Fruit fly (Drosophila melanogaster) whole organism, wandering third instar larva: Measurements from ENCODE around the gene Sgs3.
A peak's percentile ranks its signal among the peaks of the same experiment; 100 is the strongest.

Experiments
- Abd-B ChIP-seq: fragments of >200 bp; optimal IDR thresholded peaks from 2 replicates; lab custom pipeline; 2017; ENCODE audit warnings: missing biosample characterization, missing genetic modification characterization
- CG32264 ChIP-seq: fragments of 200-800 bp; sonication (Bioruptor generic); optimal IDR thresholded peaks from 2 replicates; lab custom pipeline; 2016; ENCODE audit warnings: missing biosample characterization, missing genetic modification characterization
- CG9705 ChIP-seq: fragments of 200-800 bp; sonication (Bioruptor generic); optimal IDR thresholded peaks from 2 replicates; lab custom pipeline; 2018; ENCODE audit warnings: missing biosample characterization, mild to moderate bottlenecking, missing genetic modification characterization
- CrebA ChIP-seq: fragments of 200-800 bp; sonication (Bioruptor generic); optimal IDR thresholded peaks from 2 replicates; lab custom pipeline; 2016; ENCODE audit warnings: missing biosample characterization, mild to moderate bottlenecking, missing genetic modification characterization, borderline replicate concordance
- Dfd ChIP-seq: fragments of >200 bp; optimal IDR thresholded peaks from 2 replicates; lab custom pipeline; 2017; ENCODE audit warnings: missing biosample characterization, missing genetic modification characterization
- Dif ChIP-seq: fragments of 200-275, 200-300 bp; sonication (Bioruptor generic); optimal IDR thresholded peaks from 2 replicates; lab custom pipeline; 2018; ENCODE audit warnings: missing biosample characterization, missing genetic modification characterization; ENCODE audit not compliant: partially characterized antibody
- GATAd ChIP-seq: sonication (Bioruptor generic); optimal IDR thresholded peaks from 2 replicates; lab custom pipeline; 2016; ENCODE audit warnings: missing biosample characterization, missing genetic modification characterization
- HLH106 ChIP-seq: fragments of 200-800 bp; optimal IDR thresholded peaks from 3 replicates; lab custom pipeline; 2019; ENCODE audit warnings: missing biosample characterization, mild to moderate bottlenecking, missing genetic modification characterization, moderate library complexity
- Hnf4 ChIP-seq: fragments of 200-800 bp; sonication (Bioruptor generic); optimal IDR thresholded peaks from 2 replicates; lab custom pipeline; 2016; ENCODE audit warnings: missing biosample characterization, mild to moderate bottlenecking, missing genetic modification characterization
- Hr78 ChIP-seq: fragments of >200 bp; optimal IDR thresholded peaks from 2 replicates; lab custom pipeline; 2017; ENCODE audit warnings: missing biosample characterization, missing genetic modification characterization
- Hr83 ChIP-seq: fragments of 200-300 bp; sonication (Bioruptor generic); optimal IDR thresholded peaks from 2 replicates; lab custom pipeline; 2016; ENCODE audit warnings: missing biosample characterization, mild to moderate bottlenecking, missing genetic modification characterization, moderate library complexity; ENCODE audit not compliant: poor library complexity, severe bottlenecking
- Jra ChIP-seq: sonication (Bioruptor generic); optimal IDR thresholded peaks from 2 replicates; lab custom pipeline; 2016; ENCODE audit warnings: missing biosample characterization, missing genetic modification characterization
- Mio ChIP-seq: sonication (Bioruptor generic); optimal IDR thresholded peaks from 2 replicates; lab custom pipeline; 2016; ENCODE audit warnings: missing biosample characterization, missing genetic modification characterization
- Myc ChIP-seq: fragments of >200 bp; optimal IDR thresholded peaks from 2 replicates; lab custom pipeline; 2017
- N ChIP-seq: fragments of >200 bp; optimal IDR thresholded peaks from 2 replicates; lab custom pipeline; 2018; ENCODE audit warnings: missing biosample characterization, missing external identifiers, missing genetic modification characterization
- OdsH ChIP-seq: fragments of 200-800 bp; sonication (Bioruptor generic); optimal IDR thresholded peaks from 2 replicates; lab custom pipeline; 2016; ENCODE audit warnings: missing biosample characterization, mild to moderate bottlenecking, missing genetic modification characterization
- Rel ChIP-seq, 2 experiments: fragments of 200-800 bp; sonication (Bioruptor generic) in 1 of 2; optimal IDR thresholded peaks; 2 replicates in 1 of 2; 3 replicates in 1 of 2; lab custom pipeline; 2016 to 2019; ENCODE audit warnings: mild to moderate bottlenecking in 2 of 2, missing biosample characterization in 2 of 2, missing genetic modification characterization in 2 of 2, moderate library complexity in 1 of 2
- Sp1 ChIP-seq: fragments of 200-800 bp; sonication (Bioruptor generic); optimal IDR thresholded peaks from 3 replicates; lab custom pipeline; 2019; ENCODE audit warnings: missing biosample characterization, mild to moderate bottlenecking, missing genetic modification characterization, moderate library complexity
- Vsx2 ChIP-seq: fragments of 200-300, 225-300 bp; sonication (Bioruptor generic); optimal IDR thresholded peaks from 2 replicates; lab custom pipeline; 2018; ENCODE audit warnings: missing biosample characterization, missing genetic modification characterization; ENCODE audit not compliant: partially characterized antibody
- br ChIP-seq: fragments of 200-800 bp; sonication (Bioruptor generic); optimal IDR thresholded peaks from 2 replicates; lab custom pipeline; 2016; ENCODE audit warnings: missing biosample characterization, missing genetic modification characterization
- brk ChIP-seq: fragments of 200-800 bp; sonication (Bioruptor generic); optimal IDR thresholded peaks from 2 replicates; lab custom pipeline; 2016; ENCODE audit warnings: missing biosample characterization, mild to moderate bottlenecking, missing genetic modification characterization
- dl ChIP-seq, 2 experiments: fragments of 175-275, 200-275 bp in 1 of 2; fragments of 200-275 bp in 1 of 2; sonication (Bioruptor generic); optimal IDR thresholded peaks; lab custom pipeline; 2018; ENCODE audit warnings: mild to moderate bottlenecking in 2 of 2, missing biosample characterization in 2 of 2, missing genetic modification characterization in 2 of 2, moderate library complexity in 2 of 2; ENCODE audit not compliant: partially characterized antibody in 2 of 2, insufficient read depth in 1 of 2
- dmrt93B ChIP-seq: fragments of 200-800 bp; sonication (Bioruptor generic); optimal IDR thresholded peaks from 2 replicates; lab custom pipeline; 2018; ENCODE audit warnings: missing biosample characterization, mild to moderate bottlenecking, missing genetic modification characterization
- dsf ChIP-seq: sonication (Bioruptor generic); optimal IDR thresholded peaks from 2 replicates; lab custom pipeline; 2016; ENCODE audit warnings: missing biosample characterization, missing genetic modification characterization, borderline replicate concordance
- ey ChIP-seq: fragments of 200-800 bp; sonication (Bioruptor generic); optimal IDR thresholded peaks from 2 replicates; lab custom pipeline; 2016; ENCODE audit warnings: missing biosample characterization, missing genetic modification characterization
- foxo ChIP-seq, 2 experiments: fragments of 200-800 bp; sonication (Bioruptor generic); optimal IDR thresholded peaks; 2 replicates in 1 of 2; 3 replicates in 1 of 2; lab custom pipeline; 2016 to 2017; ENCODE audit warnings: missing biosample characterization in 2 of 2, missing genetic modification characterization in 2 of 2
- fru ChIP-seq: fragments of 200-800 bp; sonication (Bioruptor generic); optimal IDR thresholded peaks from 3 replicates; lab custom pipeline; 2016; ENCODE audit warnings: missing biosample characterization, mild to moderate bottlenecking, missing genetic modification characterization
- h ChIP-seq: fragments of 200-800 bp; sonication (Bioruptor generic); optimal IDR thresholded peaks from 3 replicates; lab custom pipeline; 2016; ENCODE audit warnings: missing biosample characterization, mild to moderate bottlenecking, missing genetic modification characterization
- jim ChIP-seq: fragments of 175-275, 200-325 bp; sonication (Bioruptor generic); optimal IDR thresholded peaks from 2 replicates; lab custom pipeline; 2016; ENCODE audit warnings: missing biosample characterization, mild to moderate bottlenecking, missing genetic modification characterization
- lola ChIP-seq: fragments of >200 bp; optimal IDR thresholded peaks from 2 replicates; lab custom pipeline; 2017; ENCODE audit warnings: missing biosample characterization, missing genetic modification characterization
- pan ChIP-seq: fragments of >200 bp; optimal IDR thresholded peaks from 2 replicates; lab custom pipeline; 2017
- psq ChIP-seq: fragments of 200-800 bp; sonication (Bioruptor generic); optimal IDR thresholded peaks from 3 replicates; lab custom pipeline; 2017; ENCODE audit warnings: missing biosample characterization, mild to moderate bottlenecking, missing genetic modification characterization, moderate library complexity
- rgr ChIP-seq: fragments of 200-800 bp; sonication (Bioruptor generic); optimal IDR thresholded peaks from 3 replicates; lab custom pipeline; 2016; ENCODE audit warnings: missing biosample characterization, mild to moderate bottlenecking, missing genetic modification characterization
- sage ChIP-seq: fragments of 200-800 bp; sonication (Bioruptor generic); optimal IDR thresholded peaks from 2 replicates; lab custom pipeline; 2016; ENCODE audit warnings: missing biosample characterization, mild to moderate bottlenecking, missing genetic modification characterization
- sv ChIP-seq: fragments of 200-800 bp; sonication (Bioruptor generic); optimal IDR thresholded peaks from 3 replicates; lab custom pipeline; 2016; ENCODE audit warnings: missing biosample characterization, missing genetic modification characterization
- tai ChIP-seq: sonication (Bioruptor generic); optimal IDR thresholded peaks from 2 replicates; lab custom pipeline; 2016; ENCODE audit warnings: missing biosample characterization, missing genetic modification characterization
- usp ChIP-seq: fragments of >200 bp; optimal IDR thresholded peaks from 2 replicates; lab custom pipeline; 2017; ENCODE audit warnings: missing biosample characterization, missing genetic modification characterization
- woc ChIP-seq: sonication (Bioruptor generic); optimal IDR thresholded peaks from 2 replicates; lab custom pipeline; 2016; ENCODE audit warnings: missing biosample characterization, mild to moderate bottlenecking, missing genetic modification characterization

The Sgs3 gene

dm6 chr3L:11551949-11552348, 39.9 kb downstream of the Sgs3 start (continued):
- TF ChIP-seq fru (GFP tag; lab: Kevin White, UChicago) (peak; percentile 46), woc (GFP tag; lab: Kevin White, UChicago) (no peak), dmrt93B (GFP tag; lab: Kevin White, UChicago) (no peak), tai (GFP tag; lab: Kevin White, UChicago) (no peak), lola (GFP tag; lab: Kevin White, UChicago) (no peak), N (GFP tag; lab: Kevin White, UChicago) (no peak), Rel (GFP tag; optimal IDR thresholded peaks at IDR 0.05; lab: Kevin White, UChicago) (no peak), Rel (tag; optimal IDR thresholded peaks at IDR 0.05; lab: Kevin White, UChicago) (no peak)

- no peak for TF ChIP-seq HLH106 (tag; lab: Kevin White, UChicago)
- TF ChIP-seq OdsH (GFP tag; lab: Kevin White, UChicago), result peak; percentile 35
- no peak for TF ChIP-seq dmrt93B (GFP tag; lab: Kevin White, UChicago)
- TF ChIP-seq CrebA (GFP tag; lab: Kevin White, UChicago), result peak; percentile 86
- TF ChIP-seq h, result peak; percentile 66
- TF ChIP-seq dl (GFP tag; optimal IDR thresholded peaks at IDR 0.05; lab: Kevin White, UChicago; ENCODE audit: insufficient read depth in 1 of 2, partially characterized antibody in 2 of 2), result peak; percentile 88 to 95
- TF ChIP-seq Jra (GFP tag; lab: Kevin White, UChicago), result peak; percentile 32
- TF ChIP-seq lola (GFP tag; lab: Kevin White, UChicago), result no peak
- TF ChIP-seq Hr83 (GFP tag; lab: Kevin White, UChicago), result no peak
- no peak for TF ChIP-seq dsf (GFP tag; lab: Kevin White, UChicago)
- no peak for TF ChIP-seq ey (GFP tag; lab: Kevin White, UChicago)
- peak in 1 of 2 experiments; percentile 3 for TF ChIP-seq foxo (GFP tag; optimal IDR thresholded peaks at IDR 0.05; lab: Kevin White, UChicago)
- TF ChIP-seq Dif (GFP tag; lab: Kevin White, UChicago), result peak; percentile 99
- TF ChIP-seq jim (GFP tag; lab: Kevin White, UChicago), result no peak
- TF ChIP-seq usp (GFP tag; lab: Kevin White, UChicago), result no peak
- TF ChIP-seq sv (GFP tag; lab: Kevin White, UChicago), result no peak
- no peak for TF ChIP-seq pan (lab: Kevin White, UChicago)
- TF ChIP-seq GATAd, result no peak
- no peak for TF ChIP-seq CG9705
- peak; percentile 36 for TF ChIP-seq sage
- peak; percentile 34 for TF ChIP-seq Abd-B (GFP tag; lab: Kevin White, UChicago)
- peak; percentile 90 for TF ChIP-seq fru (GFP tag; lab: Kevin White, UChicago)
- TF ChIP-seq CG32264, result peak; percentile 24
- peak; percentile 0 for TF ChIP-seq woc (GFP tag; lab: Kevin White, UChicago)
- no peak for TF ChIP-seq Mio (GFP tag; lab: Kevin White, UChicago)
- TF ChIP-seq Hnf4 (GFP tag; lab: Kevin White, UChicago), result peak; percentile 17
- TF ChIP-seq Sp1 (GFP tag; lab: Kevin White, UChicago), result peak; percentile 47
- no peak for TF ChIP-seq Hr78 (GFP tag; lab: Kevin White, UChicago)
- peak; percentile 70 for TF ChIP-seq N (GFP tag; lab: Kevin White, UChicago)
- no peak for TF ChIP-seq Dfd
- peak; percentile 80 for TF ChIP-seq psq (GFP tag; lab: Kevin White, UChicago)
- no peak for TF ChIP-seq Myc
- peak; percentile 34 for TF ChIP-seq Rel (GFP tag; optimal IDR thresholded peaks at IDR 0.05; lab: Kevin White, UChicago)
- TF ChIP-seq Rel (tag; optimal IDR thresholded peaks at IDR 0.05; lab: Kevin White, UChicago), result peak; percentile 41
- peak; percentile 79 for TF ChIP-seq brk
- TF ChIP-seq Vsx2, result peak; percentile 65
- peak; percentile 1 for TF ChIP-seq br (GFP tag; lab: Kevin White, UChicago)
- peak; percentile 25 for TF ChIP-seq rgr
- TF ChIP-seq tai (GFP tag; lab: Kevin White, UChicago), result no peak
These were observed 41.1 kb downstream of the Sgs3 start for dm6 chr3L:11552996-11553671.
